Fruit fly (Drosophila melanogaster): ENCODE data around the gene Unc-76.

The Unc-76 gene

DNA sequence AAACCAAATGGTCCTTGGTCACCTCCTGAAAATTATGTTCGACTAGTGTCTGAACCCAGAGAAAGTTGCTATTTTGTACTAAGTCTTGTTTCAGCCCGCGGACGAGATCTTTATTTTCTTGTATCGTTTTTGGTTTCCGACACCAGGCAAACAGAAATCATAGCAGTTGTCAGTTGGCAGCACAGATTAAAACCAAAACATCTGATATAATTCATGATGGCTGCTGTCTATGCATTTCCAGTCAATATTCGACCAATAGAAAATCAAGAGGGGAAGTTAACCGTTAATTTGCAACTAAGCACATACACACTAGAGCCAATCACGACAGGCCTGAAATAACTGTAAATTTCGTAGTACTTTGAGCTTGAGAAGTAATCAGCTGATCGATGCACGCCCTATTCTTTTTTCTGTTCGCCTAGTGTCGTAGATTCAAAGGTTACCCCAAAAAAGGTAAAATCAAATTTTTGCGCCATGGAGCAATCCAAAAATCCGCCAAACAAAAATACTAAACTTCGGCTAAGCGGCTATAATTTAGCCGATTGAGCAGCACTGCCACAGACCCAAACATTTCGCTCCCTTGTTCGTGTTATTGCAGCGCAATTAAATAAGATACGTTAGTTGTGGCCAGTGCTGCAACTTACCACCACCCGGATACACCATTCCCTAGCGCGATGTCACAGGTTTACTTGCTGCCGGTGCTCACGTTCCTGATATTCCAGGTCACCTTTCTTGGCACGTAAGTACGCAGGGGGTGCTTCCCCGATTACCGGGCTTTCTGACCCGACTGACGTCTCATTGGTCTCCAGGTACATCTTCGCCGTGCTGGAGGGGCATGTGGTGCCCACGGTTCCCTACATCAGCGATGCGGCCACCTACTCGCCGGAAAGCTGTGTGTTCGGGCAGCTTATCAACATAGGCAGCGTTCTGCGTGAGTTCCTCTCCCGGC, 3.7 kb upstream of the Unc-76 start, which contains the start of gene CG4025:
TSS of gene CG4025 (plus strand) at position 555 of the 946 bp plus-strand sequence.
- peak; percentile 83 for TF ChIP-seq Myc (optimal IDR thresholded peaks at IDR 0.05)
- peak; percentile 48 for TF ChIP-seq Jra (GFP tag; optimal IDR thresholded peaks at IDR 0.05)
- TF ChIP-seq Rel (GFP tag; optimal IDR thresholded peaks at IDR 0.05), result no peak
- peak; percentile 98 for TF ChIP-seq Rel (tag; optimal IDR thresholded peaks at IDR 0.05)
- TF ChIP-seq Vsx2 (GFP tag; optimal IDR thresholded peaks at IDR 0.05; ENCODE audit: partially characterized antibody), result no peak

DNA sequence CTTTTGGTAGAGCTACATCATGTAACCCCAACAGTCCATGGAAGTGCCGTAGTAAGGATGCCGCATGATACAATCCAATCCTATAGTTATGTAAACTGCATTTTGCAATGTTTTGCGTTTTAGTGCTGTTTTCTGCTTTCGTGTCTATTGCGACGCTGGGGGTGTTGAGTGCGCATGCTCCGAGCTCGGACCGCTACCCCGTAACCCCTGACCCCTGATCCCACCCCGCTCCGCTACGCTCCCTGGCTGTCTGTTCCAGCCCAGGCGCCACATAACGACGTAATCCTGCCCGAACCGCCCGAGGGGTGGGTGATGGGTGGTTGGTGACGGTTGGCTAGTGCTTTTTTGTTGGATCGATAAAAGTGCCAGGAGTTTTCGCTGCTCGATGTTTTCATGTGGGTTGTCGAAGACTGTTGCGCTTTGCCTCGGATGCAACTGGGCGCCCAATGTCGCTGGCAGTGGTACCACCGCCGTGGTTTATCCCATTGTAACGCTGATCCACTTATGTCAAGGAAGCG, 1.5 kb downstream of the Unc-76 start:
- no peak for TF ChIP-seq Abd-B (GFP tag; optimal IDR thresholded peaks at IDR 0.05)
- no peak for TF ChIP-seq CG9705 (GFP tag; optimal IDR thresholded peaks at IDR 0.05)
- TF ChIP-seq foxo (GFP tag; optimal IDR thresholded peaks at IDR 0.05), result no peak
- TF ChIP-seq br (GFP tag; optimal IDR thresholded peaks at IDR 0.05), result no peak
- TF ChIP-seq sage (GFP tag; optimal IDR thresholded peaks at IDR 0.05), result no peak
- no peak for TF ChIP-seq usp (GFP tag; optimal IDR thresholded peaks at IDR 0.05)
- no peak for TF ChIP-seq dl (GFP tag; optimal IDR thresholded peaks at IDR 0.05; ENCODE audit: insufficient read depth in 1 of 2, partially characterized antibody in 2 of 2)
- TF ChIP-seq GATAd (GFP tag; optimal IDR thresholded peaks at IDR 0.05), result no peak
- TF ChIP-seq Mio (GFP tag; optimal IDR thresholded peaks at IDR 0.05), result no peak
- no peak for TF ChIP-seq Dfd (GFP tag; optimal IDR thresholded peaks at IDR 0.05)
- no peak for TF ChIP-seq HLH106 (tag; optimal IDR thresholded peaks at IDR 0.05)
- TF ChIP-seq dsf (GFP tag; optimal IDR thresholded peaks at IDR 0.05; ENCODE audit: borderline replicate concordance), result no peak
- TF ChIP-seq Sp1 (GFP tag; optimal IDR thresholded peaks at IDR 0.05), result no peak

dm6 chrX:2083109-2083508, 2.7 kb downstream of the Unc-76 start:
- no peak for TF ChIP-seq Hr78 (GFP tag; optimal IDR thresholded peaks at IDR 0.05)
- no peak for TF ChIP-seq tai (GFP tag; optimal IDR thresholded peaks at IDR 0.05)
- TF ChIP-seq Abd-B (GFP tag; optimal IDR thresholded peaks at IDR 0.05), result no peak
- no peak for TF ChIP-seq lola (GFP tag; optimal IDR thresholded peaks at IDR 0.05)
- TF ChIP-seq ey (GFP tag; optimal IDR thresholded peaks at IDR 0.05), result peak; percentile 94
- no peak for TF ChIP-seq usp (GFP tag; optimal IDR thresholded peaks at IDR 0.05)
- TF ChIP-seq Hnf4 (GFP tag; optimal IDR thresholded peaks at IDR 0.05), result peak; percentile 92
- TF ChIP-seq GATAd (GFP tag; optimal IDR thresholded peaks at IDR 0.05), result no peak
- TF ChIP-seq br (GFP tag; optimal IDR thresholded peaks at IDR 0.05), result peak; percentile 89
- TF ChIP-seq rgr (GFP tag; optimal IDR thresholded peaks at IDR 0.05), result peak; percentile 94
- peak; percentile 86 for TF ChIP-seq OdsH (GFP tag; optimal IDR thresholded peaks at IDR 0.05)
- TF ChIP-seq sv (GFP tag; optimal IDR thresholded peaks at IDR 0.05), result peak; percentile 25
- peak; percentile 89 for TF ChIP-seq fru (GFP tag; optimal IDR thresholded peaks at IDR 0.05)
- no peak for TF ChIP-seq CrebA (GFP tag; optimal IDR thresholded peaks at IDR 0.05; ENCODE audit: borderline replicate concordance)
- TF ChIP-seq HLH106 (tag; optimal IDR thresholded peaks at IDR 0.05), result peak; percentile 92
- peak; percentile 78 to 91 for TF ChIP-seq foxo (GFP tag; optimal IDR thresholded peaks at IDR 0.05)
- peak; percentile 42 for TF ChIP-seq Hr83 (GFP tag; optimal IDR thresholded peaks at IDR 0.05; ENCODE audit: poor library complexity, severe bottlenecking)
- peak; percentile 74 for TF ChIP-seq CG9705 (GFP tag; optimal IDR thresholded peaks at IDR 0.05)
- TF ChIP-seq Sp1 (GFP tag; optimal IDR thresholded peaks at IDR 0.05), result peak; percentile 84
- no peak for TF ChIP-seq Vsx2 (GFP tag; optimal IDR thresholded peaks at IDR 0.05; ENCODE audit: partially characterized antibody)
- no peak for TF ChIP-seq pan (optimal IDR thresholded peaks at IDR 0.05)
- no peak for TF ChIP-seq Dfd (GFP tag; optimal IDR thresholded peaks at IDR 0.05)
- TF ChIP-seq psq (GFP tag; optimal IDR thresholded peaks at IDR 0.05), result peak; percentile 71
- peak; percentile 44 for TF ChIP-seq Jra (GFP tag; optimal IDR thresholded peaks at IDR 0.05)
- TF ChIP-seq Mio (GFP tag; optimal IDR thresholded peaks at IDR 0.05), result peak; percentile 70
- no peak for TF ChIP-seq jim (GFP tag; optimal IDR thresholded peaks at IDR 0.05)
- no peak for TF ChIP-seq N (GFP tag; optimal IDR thresholded peaks at IDR 0.05)
- TF ChIP-seq Rel (GFP tag; optimal IDR thresholded peaks at IDR 0.05), result peak; percentile 1
- peak; percentile 58 for TF ChIP-seq Rel (tag; optimal IDR thresholded peaks at IDR 0.05)
- no peak for TF ChIP-seq sage (GFP tag; optimal IDR thresholded peaks at IDR 0.05)
- TF ChIP-seq CG32264 (GFP tag; optimal IDR thresholded peaks at IDR 0.05), result peak; percentile 77
- peak; percentile 22 for TF ChIP-seq dsf (GFP tag; optimal IDR thresholded peaks at IDR 0.05; ENCODE audit: borderline replicate concordance)
- peak; percentile 92 for TF ChIP-seq h (GFP tag; optimal IDR thresholded peaks at IDR 0.05)
- TF ChIP-seq Myc (optimal IDR thresholded peaks at IDR 0.05), result no peak
- TF ChIP-seq Dif (GFP tag; optimal IDR thresholded peaks at IDR 0.05; ENCODE audit: partially characterized antibody), result no peak
- TF ChIP-seq brk (GFP tag; optimal IDR thresholded peaks at IDR 0.05), result no peak
- no peak for TF ChIP-seq dl (GFP tag; optimal IDR thresholded peaks at IDR 0.05; ENCODE audit: insufficient read depth in 1 of 2, partially characterized antibody in 2 of 2)
- TF ChIP-seq woc (GFP tag; optimal IDR thresholded peaks at IDR 0.05), result peak; percentile 59
- peak; percentile 82 for TF ChIP-seq dmrt93B (GFP tag; optimal IDR thresholded peaks at IDR 0.05)
